Fruit fly (Drosophila melanogaster): ENCODE data around the gene lush.
A peak's percentile ranks its signal among the peaks of the same experiment; 100 is the strongest.

Gene lush

DNA sequence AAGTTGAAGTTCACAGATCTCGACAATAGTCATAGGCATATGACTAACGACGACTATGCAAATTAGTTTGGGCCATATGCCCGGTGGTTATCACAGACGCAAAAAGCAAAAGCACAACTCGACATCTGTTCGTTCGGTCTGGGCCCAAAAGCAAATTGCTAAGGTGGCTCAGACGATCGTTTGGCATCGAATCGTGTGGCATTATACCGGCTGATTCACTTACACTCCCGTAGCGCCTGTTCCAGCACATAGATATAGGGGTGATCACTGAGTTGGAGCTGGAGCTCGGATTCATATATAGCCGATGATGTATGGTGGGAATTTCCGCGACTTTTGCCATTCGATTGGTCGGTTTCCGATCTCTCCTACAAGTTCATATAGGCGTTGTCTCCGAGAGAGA, 39.8 kb downstream of the lush start (continued):
- TF ChIP-seq D (optimal IDR thresholded peaks at IDR 0.05) = peak; percentile 20
- no peak for TF ChIP-seq D (GFP tag; optimal IDR thresholded peaks at IDR 0.05)
- TF ChIP-seq CG8924 (tag; optimal IDR thresholded peaks at IDR 0.05) = no peak
- no peak for TF ChIP-seq B-H2 (GFP tag; optimal IDR thresholded peaks at IDR 0.05)
- 0 out of 3 replicates have a peak, but pooled peaks have one; percentile 37 for TF ChIP-seq Dbx (GFP tag; IDR thresholded peaks at IDR 0.05)
- no peak for TF ChIP-seq CG15479 (GFP tag; optimal IDR thresholded peaks at IDR 0.05)
- no peak for TF ChIP-seq CG6683 (GFP tag; optimal IDR thresholded peaks at IDR 0.05)
- 0 out of 3 replicates have a peak, but pooled peaks have one; percentile 34 for TF ChIP-seq CG6175 (GFP tag; IDR thresholded peaks at IDR 0.05)
- TF ChIP-seq Deaf1 (tag; optimal IDR thresholded peaks at IDR 0.05) = peak; percentile 16
- TF ChIP-seq vvl (GFP tag; IDR thresholded peaks at IDR 0.05) = peak; percentile 68
- peak; percentile 11 for TF ChIP-seq Nf-YB (GFP tag; optimal IDR thresholded peaks at IDR 0.05)
- no peak for TF ChIP-seq dimm (GFP tag; IDR thresholded peaks at IDR 0.05)
- TF ChIP-seq Ets65A (GFP tag) = peak; percentile 53
- TF ChIP-seq gce (GFP tag; IDR thresholded peaks at IDR 0.05) = no peak
- TF ChIP-seq CG14014 (GFP tag; IDR thresholded peaks at IDR 0.05) = no peak
- no peak for TF ChIP-seq CG31224 (GFP tag; IDR thresholded peaks at IDR 0.05)
- no peak for TF ChIP-seq trh (GFP tag; optimal IDR thresholded peaks at IDR 0.05)
- no peak for TF ChIP-seq CG18764 (GFP tag; optimal IDR thresholded peaks at IDR 0.05)
- TF ChIP-seq danr (GFP tag; IDR thresholded peaks at IDR 0.05) = no peak
- peak; percentile 24; the same call in 1 of the 3 replicates for TF ChIP-seq so (GFP tag; IDR thresholded peaks at IDR 0.05)
- peak; percentile 71; the same call in 1 of the 3 replicates for TF ChIP-seq CG2199 (GFP tag; IDR thresholded peaks at IDR 0.05)
- TF ChIP-seq CG10543 (GFP tag; optimal IDR thresholded peaks at IDR 0.05) = peak; percentile 3
- no peak for TF ChIP-seq emc (GFP tag; optimal IDR thresholded peaks at IDR 0.05)

dm6 chr3L:19564905-19565700, 40.8 kb downstream of the lush start:
- TF ChIP-seq Abd-B (GFP tag; optimal IDR thresholded peaks at IDR 0.05) (no peak), Blimp-1 (GFP tag; optimal IDR thresholded peaks at IDR 0.05) (peak; percentile 62), CG1603 (tag; optimal IDR thresholded peaks at IDR 0.05) (no peak), aop (GFP tag; IDR thresholded peaks at IDR 0.05) (no peak), Xrp1 (GFP tag; IDR thresholded peaks at IDR 0.05) (no peak), CG15514 (GFP tag; optimal IDR thresholded peaks at IDR 0.05) (no peak), sd (tag; optimal IDR thresholded peaks at IDR 0.05) (no peak), CG9876 (GFP tag; optimal IDR thresholded peaks at IDR 0.05) (no peak), phol (tag; optimal IDR thresholded peaks at IDR 0.05) (no peak), Bdp1 (GFP tag; optimal IDR thresholded peaks at IDR 0.05) (no peak), ken (GFP tag; IDR thresholded peaks at IDR 0.05) (0 out of 3 replicates have a peak, but pooled peaks have one; percentile 18), Fer1 (GFP tag; optimal IDR thresholded peaks at IDR 0.05) (no peak), CG8290 (GFP tag; optimal IDR thresholded peaks at IDR 0.05) (no peak), CG8290 (tag; optimal IDR thresholded peaks at IDR 0.05) (no peak), vvl (GFP tag; IDR thresholded peaks at IDR 0.05) (no peak), Pdp1 (GFP tag; optimal IDR thresholded peaks at IDR 0.05) (peak in 1 of 2 experiments; percentile 65), CG1832 (GFP tag; optimal IDR thresholded peaks at IDR 0.05) (no peak), CG33557 (GFP tag; optimal IDR thresholded peaks at IDR 0.05) (no peak), sens (GFP tag) (peak; percentile 48), H15 (GFP tag; IDR thresholded peaks at IDR 0.05) (no peak), Med (GFP tag) (peak; percentile 50), CG31388 (GFP tag; optimal IDR thresholded peaks at IDR 0.05) (no peak), jigr1 (GFP tag; IDR thresholded peaks at IDR 0.05) (no peak), Hr39 (optimal IDR thresholded peaks at IDR 0.05) (no peak), Elba2 (GFP tag; optimal IDR thresholded peaks at IDR 0.05) (no peak), CG6175 (GFP tag; IDR thresholded peaks at IDR 0.05) (no peak), usp (GFP tag; optimal IDR thresholded peaks at IDR 0.05) (no peak), ham (GFP tag; IDR thresholded peaks at IDR 0.05) (no peak), tup (GFP tag; optimal IDR thresholded peaks at IDR 0.05) (no peak), crc (GFP tag; optimal IDR thresholded peaks at IDR 0.05) (no peak), sug (tag; optimal IDR thresholded peaks at IDR 0.05) (peak; percentile 73)
